Worm (Caenorhabditis elegans): ENCODE measurements around the gene C07D10.5.

- TF ChIP-seq W03F9.2 (tag; optimal IDR thresholded peaks at IDR 0.05) (no peak), him-1 (tag; optimal IDR thresholded peaks at IDR 0.05) (no peak)
Observed at ce11 chrII:7404001-7404400, 22.6 kb downstream of the C07D10.5 start.
